Fruit fly (Drosophila melanogaster) whole organism, embryonic: Measurements from ENCODE around the gene Rab9.

Source experiments
- Bdp1 ChIP-seq: fragments of 200-800 bp; sonication (Bioruptor generic); optimal IDR thresholded peaks from 3 replicates; lab custom pipeline; 2016; ENCODE audit warnings: missing biosample characterization, missing genetic modification characterization
- CG10209 ChIP-seq: fragments of 200-800 bp; sonication (Bioruptor generic); optimal IDR thresholded peaks from 3 replicates; lab custom pipeline; 2017; ENCODE audit warnings: missing biosample characterization, mild to moderate bottlenecking, missing genetic modification characterization, missing genetic modification reagents
- CG10959 ChIP-seq: fragments of 200-800 bp; sonication (Bioruptor generic); IDR thresholded peaks from 2 replicates; pipeline ENCODE4 v1.3.6; 2022; ENCODE audit warnings: missing biosample characterization, missing genetic modification characterization
- CG11247 ChIP-seq: fragments of 200-800 bp; sonication (Bioruptor generic); IDR thresholded peaks from 2 replicates; pipeline ENCODE4 v1.3.6; 2022; ENCODE audit warnings: missing biosample characterization, missing genetic modification characterization
- CG13287 ChIP-seq: fragments of 200-800 bp; sonication (Bioruptor generic); IDR thresholded peaks from 2 replicates; pipeline ENCODE4 v1.3.6; 2022; ENCODE audit warnings: missing biosample characterization, missing genetic modification characterization; ENCODE audit not compliant: partially characterized antibody
- CG1529 ChIP-seq: fragments of 200-800 bp; sonication (Bioruptor generic); optimal IDR thresholded peaks from 3 replicates; lab custom pipeline; 2018; ENCODE audit warnings: missing biosample characterization, missing genetic modification characterization
- CG16813 ChIP-seq: fragments of 200-800 bp; sonication (Bioruptor generic); IDR thresholded peaks from 3 replicates; pipeline ENCODE4 v1.3.6; 2022; ENCODE audit warnings: missing biosample characterization, missing genetic modification characterization; ENCODE audit not compliant: partially characterized antibody
- CG17186 ChIP-seq: fragments of 200-800 bp; sonication (Bioruptor generic); optimal IDR thresholded peaks from 3 replicates; lab custom pipeline; 2017; ENCODE audit warnings: missing biosample characterization, missing genetic modification reagents, missing genetic modification characterization
- CG17361 ChIP-seq: fragments of 200-800 bp; sonication (Bioruptor generic); IDR thresholded peaks from 3 replicates; pipeline ENCODE4 v1.3.6; 2022; ENCODE audit warnings: missing biosample characterization, missing genetic modification characterization
- CG17612 ChIP-seq: fragments of 200-800 bp; sonication (Bioruptor generic); IDR thresholded peaks from 2 replicates; pipeline ENCODE4 v1.3.6; 2022; ENCODE audit warnings: missing biosample characterization, missing genetic modification characterization
- CG18619 ChIP-seq: fragments of 200-800 bp; sonication (Bioruptor generic); optimal IDR thresholded peaks from 3 replicates; lab custom pipeline; 2017; ENCODE audit warnings: missing biosample characterization, mild to moderate bottlenecking, missing genetic modification characterization
- CG2116 ChIP-seq: fragments of 200-800 bp; sonication (Bioruptor generic); optimal IDR thresholded peaks from 3 replicates; lab custom pipeline; 2018; ENCODE audit warnings: missing biosample characterization, mild to moderate bottlenecking, missing genetic modification characterization
- CG2129 ChIP-seq: fragments of 200-800 bp; sonication (Bioruptor generic); IDR thresholded peaks from 2 replicates; pipeline ENCODE4 v1.3.6; 2022; ENCODE audit warnings: missing biosample characterization, missing genetic modification characterization; ENCODE audit not compliant: partially characterized antibody
- CG2199 ChIP-seq: fragments of 200-800 bp; sonication (Bioruptor generic); IDR thresholded peaks from 3 replicates; pipeline ENCODE4 v1.3.6; 2022; ENCODE audit warnings: missing biosample characterization, missing genetic modification characterization
- CG3163 ChIP-seq: fragments of 200-800 bp; sonication (Bioruptor generic); optimal IDR thresholded peaks from 3 replicates; lab custom pipeline; 2016; ENCODE audit warnings: missing biosample characterization, missing genetic modification characterization
- CG3847 ChIP-seq: fragments of 200-800 bp; sonication (Bioruptor generic); IDR thresholded peaks from 2 replicates; pipeline ENCODE4 v1.3.6; 2022; ENCODE audit warnings: missing biosample characterization, missing genetic modification characterization
- CG4707 ChIP-seq: fragments of 200-800 bp; sonication (Bioruptor generic); optimal IDR thresholded peaks from 2 replicates; lab custom pipeline; 2018; ENCODE audit warnings: missing biosample characterization, mild to moderate bottlenecking, missing genetic modification characterization, moderate library complexity
- CG9932 ChIP-seq: fragments of 200-800 bp; sonication (Bioruptor generic); IDR thresholded peaks from 2 replicates; pipeline ENCODE4 v1.3.6; 2022; ENCODE audit warnings: missing biosample characterization, missing genetic modification characterization
- D19B ChIP-seq: fragments of 200-800 bp; sonication (Bioruptor generic); optimal IDR thresholded peaks from 2 replicates; lab custom pipeline; 2017; ENCODE audit warnings: missing biosample characterization, mild to moderate bottlenecking, missing genetic modification characterization
- Dbx ChIP-seq: fragments of 200-800 bp; sonication (Bioruptor generic); IDR thresholded peaks from 3 replicates; pipeline ENCODE4 v1.3.6; 2022; ENCODE audit warnings: missing biosample characterization, missing genetic modification characterization
- Deaf1 ChIP-seq: fragments of 200-800 bp; optimal IDR thresholded peaks from 3 replicates; lab custom pipeline; 2019; ENCODE audit warnings: missing biosample characterization, mild to moderate bottlenecking, missing genetic modification characterization, moderate library complexity
- HLH4C ChIP-seq: fragments of 200-800 bp; sonication (Bioruptor generic); IDR thresholded peaks from 3 replicates; pipeline ENCODE4 v1.3.6; 2022; ENCODE audit warnings: missing biosample characterization, missing genetic modification characterization; ENCODE audit not compliant: partially characterized antibody
- Hr78 ChIP-seq, 2 experiments: fragments of 200-800 bp in 1 of 2; fragments of >200 bp in 1 of 2; sonication (Bioruptor generic) in 1 of 2; optimal IDR thresholded peaks; 2 replicates each; lab custom pipeline; 2017 to 2019; ENCODE audit warnings: missing biosample characterization in 2 of 2, missing genetic modification characterization in 2 of 2, mild to moderate bottlenecking in 1 of 2, moderate library complexity in 1 of 2
- Kr ChIP-seq: fragments of 200-800 bp; sonication (Bioruptor generic); optimal IDR thresholded peaks from 2 replicates; lab custom pipeline; 2017; ENCODE audit warnings: missing biosample characterization, mild to moderate bottlenecking, missing genetic modification characterization
- MBD-R2 ChIP-seq: fragments of 200-800 bp; sonication (Bioruptor generic); IDR thresholded peaks from 2 replicates; pipeline ENCODE4 v1.3.6; 2022; ENCODE audit warnings: missing biosample characterization, missing genetic modification characterization
- Mrtf ChIP-seq: fragments of 200-800 bp; sonication (Bioruptor generic); IDR thresholded peaks from 3 replicates; pipeline ENCODE4 v1.3.6; 2022; ENCODE audit warnings: missing biosample characterization, missing genetic modification characterization
- Nf-YC ChIP-seq: fragments of 200-800 bp; optimal IDR thresholded peaks from 3 replicates; lab custom pipeline; 2019; ENCODE audit warnings: missing biosample characterization, mild to moderate bottlenecking, missing genetic modification characterization, moderate library complexity
- Poxn ChIP-seq: fragments of 200-800 bp; sonication (Bioruptor generic); IDR thresholded peaks from 2 replicates; pipeline ENCODE4 v1.3.6; 2022; ENCODE audit warnings: missing biosample characterization, missing genetic modification characterization
- Rfx ChIP-seq: fragments of 200-800 bp; sonication (Bioruptor generic); IDR thresholded peaks from 2 replicates; pipeline ENCODE4 v1.3.6; 2022; ENCODE audit warnings: missing biosample characterization, missing genetic modification characterization
- Sry-δ ChIP-seq: fragments of 200-800 bp; sonication (Bioruptor generic); optimal IDR thresholded peaks from 2 replicates; lab custom pipeline; 2016; ENCODE audit warnings: missing biosample characterization, missing genetic modification characterization
- ase ChIP-seq: fragments of 200-800 bp; sonication (Bioruptor generic); IDR thresholded peaks from 3 replicates; pipeline ENCODE4 v1.3.6; 2022; ENCODE audit warnings: missing biosample characterization, missing genetic modification characterization
- az2 ChIP-seq: fragments of 200-800 bp; sonication (Bioruptor generic); optimal IDR thresholded peaks from 3 replicates; lab custom pipeline; 2016; ENCODE audit warnings: missing biosample characterization, missing genetic modification characterization
- bbx ChIP-seq: fragments of 200-800 bp; sonication (Bioruptor generic); IDR thresholded peaks from 2 replicates; pipeline ENCODE4 v1.3.6; 2022; ENCODE audit warnings: missing biosample characterization, missing genetic modification characterization; ENCODE audit not compliant: partially characterized antibody
- btn ChIP-seq: fragments of 200-800 bp; sonication (Bioruptor generic); optimal IDR thresholded peaks from 2 replicates; lab custom pipeline; 2016; ENCODE audit warnings: missing biosample characterization, missing genetic modification characterization
- cato ChIP-seq: fragments of 200-800 bp; sonication (Bioruptor generic); optimal IDR thresholded peaks from 2 replicates; lab custom pipeline; 2016; ENCODE audit warnings: missing biosample characterization, missing genetic modification characterization, borderline replicate concordance
- cg ChIP-seq: fragments of 200-800 bp; sonication (Bioruptor generic); optimal IDR thresholded peaks from 3 replicates; lab custom pipeline; 2019; ENCODE audit warnings: missing biosample characterization, mild to moderate bottlenecking, missing genetic modification characterization, moderate library complexity
- croc ChIP-seq: fragments of 200-800 bp; sonication (Bioruptor generic); conservative IDR thresholded peaks from 3 replicates; pipeline ENCODE4 v1.3.6; 2022; ENCODE audit warnings: missing biosample characterization, missing genetic modification characterization
- dpn ChIP-seq, 2 experiments: fragments of 200-800 bp; sonication (Bioruptor generic); optimal IDR thresholded peaks; 3 replicates each; lab custom pipeline; 2016; ENCODE audit warnings: missing biosample characterization in 2 of 2, missing genetic modification characterization in 2 of 2
- fu2 ChIP-seq: fragments of 200-800 bp; sonication (Bioruptor generic); optimal IDR thresholded peaks from 2 replicates; lab custom pipeline; 2016; ENCODE audit warnings: missing biosample characterization, missing genetic modification characterization
- ken ChIP-seq: fragments of 200-800 bp; sonication (Bioruptor generic); IDR thresholded peaks from 3 replicates; pipeline ENCODE4 v1.3.6; 2022; ENCODE audit warnings: missing biosample characterization, missing genetic modification characterization
- lab ChIP-seq: fragments of 200-800 bp; sonication (Bioruptor generic); optimal IDR thresholded peaks from 3 replicates; lab custom pipeline; 2017; ENCODE audit warnings: missing biosample characterization, missing genetic modification characterization, mild to moderate bottlenecking, moderate library complexity, missing genetic modification reagents
- mld ChIP-seq: fragments of 200-800 bp; sonication (Bioruptor generic); IDR thresholded peaks from 3 replicates; pipeline ENCODE4 v1.3.6; 2022; ENCODE audit warnings: missing biosample characterization, missing genetic modification characterization; ENCODE audit not compliant: partially characterized antibody
- nmo ChIP-seq: fragments of 200-800 bp; sonication (Bioruptor generic); optimal IDR thresholded peaks from 2 replicates; lab custom pipeline; 2018; ENCODE audit warnings: missing biosample characterization, mild to moderate bottlenecking, missing genetic modification characterization, moderate library complexity
- run ChIP-seq: fragments of 200-800 bp; sonication (Bioruptor generic); optimal IDR thresholded peaks from 3 replicates; lab custom pipeline; 2018; ENCODE audit warnings: missing biosample characterization, mild to moderate bottlenecking, missing genetic modification characterization
- shn ChIP-seq: fragments of 200-800 bp; sonication (Bioruptor generic); optimal IDR thresholded peaks from 3 replicates; lab custom pipeline; 2016; ENCODE audit warnings: missing biosample characterization, missing genetic modification characterization
- slou ChIP-seq: fragments of 200-800 bp; sonication (Bioruptor generic); optimal IDR thresholded peaks from 3 replicates; lab custom pipeline; 2016; ENCODE audit warnings: missing biosample characterization, missing genetic modification characterization
- sna ChIP-seq: fragments of 200-800 bp; sonication (Bioruptor generic); IDR thresholded peaks from 2 replicates; pipeline ENCODE4 v1.3.6; 2022; ENCODE audit warnings: missing biosample characterization, missing genetic modification characterization; ENCODE audit not compliant: partially characterized antibody
- stc ChIP-seq: fragments of 200-800 bp; sonication (Bioruptor generic); IDR thresholded peaks from 2 replicates; pipeline ENCODE4 v1.3.6; 2022; ENCODE audit warnings: missing biosample characterization, missing genetic modification characterization
- tin ChIP-seq: fragments of 200-800 bp; sonication (Bioruptor generic); optimal IDR thresholded peaks from 3 replicates; lab custom pipeline; 2016; ENCODE audit warnings: missing biosample characterization, missing genetic modification characterization
- tio ChIP-seq: fragments of 200-800 bp; sonication (Bioruptor generic); optimal IDR thresholded peaks from 2 replicates; lab custom pipeline; 2017; ENCODE audit warnings: missing biosample characterization, missing genetic modification characterization, inconsistent platforms
- usp ChIP-seq: fragments of >200 bp; optimal IDR thresholded peaks from 2 replicates; lab custom pipeline; 2017; ENCODE audit warnings: missing biosample characterization, missing genetic modification characterization

The Rab9 gene

dm6 chr2L:19426330-19426781 lies 6.0 kb upstream of the Rab9 start, which contains the start of gene Pax (continued):
- TF ChIP-seq HLH4C (GFP tag; lab: Robert Waterston, UW) (peak; percentile 87), CG3847 (GFP tag; lab: Robert Waterston, UW) (no peak), tio (GFP tag; lab: Kevin White, UChicago) (no peak), Deaf1 (tag; lab: Kevin White, UChicago) (no peak), Bdp1 (GFP tag; lab: Kevin White, UChicago) (no peak), CG17186 (GFP tag; lab: Kevin White, UChicago) (peak; percentile 27), MBD-R2 (peak; percentile 72), Nf-YC (tag; lab: Kevin White, UChicago) (peak; percentile 72), Mrtf (GFP tag; lab: Robert Waterston, UW) (no peak), CG10209 (no peak), CG16813 (peak; percentile 90), Hr78 (GFP tag; optimal IDR thresholded peaks at IDR 0.05; lab: Kevin White, UChicago) (no peak), CG11247 (no peak), CG13287 (peak; percentile 98), dpn (GFP tag; optimal IDR thresholded peaks at IDR 0.05; lab: Kevin White, UChicago) (no peak), cg (GFP tag; lab: Kevin White, UChicago) (peak; percentile 93), Rfx (GFP tag; lab: Robert Waterston, UW) (peak; percentile 22; the same call in 1 of the 2 replicates), CG4707 (GFP tag; lab: Kevin White, UChicago) (no peak), CG17612 (GFP tag; lab: Robert Waterston, UW) (no peak), Sry-δ (GFP tag; lab: Kevin White, UChicago) (peak; percentile 89), tin (no peak), shn (no peak), Kr (GFP tag; lab: Kevin White, UChicago) (no peak), mld (GFP tag; lab: Robert Waterston, UW) (peak; percentile 81), CG2116 (GFP tag; lab: Kevin White, UChicago) (peak; percentile 66), Poxn (no peak), D19B (GFP tag; lab: Kevin White, UChicago) (no peak), CG2129 (GFP tag; lab: Robert Waterston, UW) (peak; percentile 86), run (tag; lab: Kevin White, UChicago) (no peak), CG17361 (GFP tag; lab: Robert Waterston, UW) (no peak), fu2 (no peak), az2 (GFP tag; lab: Kevin White, UChicago) (no peak), CG1529 (GFP tag; lab: Kevin White, UChicago) (no peak), nmo (GFP tag; lab: Kevin White, UChicago) (peak; percentile 7), ase (GFP tag; lab: Robert Waterston, UW) (no peak), CG18619 (GFP tag; lab: Kevin White, UChicago) (no peak), CG9932 (GFP tag; lab: Robert Waterston, UW) (peak; percentile 5; the same call in 1 of the 2 replicates), usp (GFP tag; lab: Kevin White, UChicago) (no peak), CG3163 (no peak), cato (no peak), lab (no peak), ken (GFP tag; lab: Robert Waterston, UW) (no peak), CG2199 (0 out of 3 replicates have a peak, but pooled peaks have one; percentile 32), croc (no peak), sna (GFP tag; lab: Robert Waterston, UW) (peak; percentile 92), CG10959 (GFP tag; lab: Robert Waterston, UW) (no peak), slou (GFP tag; lab: Kevin White, UChicago) (no peak), stc (no peak), bbx (GFP tag; lab: Robert Waterston, UW) (peak; percentile 95), Dbx (GFP tag; lab: Robert Waterston, UW) (0 out of 3 replicates have a peak, but pooled peaks have one; percentile 18), btn (GFP tag; lab: Kevin White, UChicago) (no peak)
